Fruit fly (Drosophila melanogaster) whole organism, wandering third instar larva: ENCODE results near the gene CG13405.
A peak's percentile ranks its signal among the peaks of the same experiment; 100 is the strongest.

Source experiments
- Abd-B ChIP-seq: fragments of >200 bp; optimal IDR thresholded peaks from 2 replicates; lab custom pipeline; 2017; ENCODE audit warnings: missing biosample characterization, missing genetic modification characterization
- CG32264 ChIP-seq: fragments of 200-800 bp; sonication (Bioruptor generic); optimal IDR thresholded peaks from 2 replicates; lab custom pipeline; 2016; ENCODE audit warnings: missing biosample characterization, missing genetic modification characterization
- CG9705 ChIP-seq: fragments of 200-800 bp; sonication (Bioruptor generic); optimal IDR thresholded peaks from 2 replicates; lab custom pipeline; 2018; ENCODE audit warnings: missing biosample characterization, mild to moderate bottlenecking, missing genetic modification characterization
- CrebA ChIP-seq: fragments of 200-800 bp; sonication (Bioruptor generic); optimal IDR thresholded peaks from 2 replicates; lab custom pipeline; 2016; ENCODE audit warnings: missing biosample characterization, mild to moderate bottlenecking, missing genetic modification characterization, borderline replicate concordance
- Dfd ChIP-seq: fragments of >200 bp; optimal IDR thresholded peaks from 2 replicates; lab custom pipeline; 2017; ENCODE audit warnings: missing biosample characterization, missing genetic modification characterization
- Dif ChIP-seq: fragments of 200-275, 200-300 bp; sonication (Bioruptor generic); optimal IDR thresholded peaks from 2 replicates; lab custom pipeline; 2018; ENCODE audit warnings: missing biosample characterization, missing genetic modification characterization; ENCODE audit not compliant: partially characterized antibody
- GATAd ChIP-seq: sonication (Bioruptor generic); optimal IDR thresholded peaks from 2 replicates; lab custom pipeline; 2016; ENCODE audit warnings: missing biosample characterization, missing genetic modification characterization
- HLH106 ChIP-seq: fragments of 200-800 bp; optimal IDR thresholded peaks from 3 replicates; lab custom pipeline; 2019; ENCODE audit warnings: missing biosample characterization, mild to moderate bottlenecking, missing genetic modification characterization, moderate library complexity
- Hnf4 ChIP-seq: fragments of 200-800 bp; sonication (Bioruptor generic); optimal IDR thresholded peaks from 2 replicates; lab custom pipeline; 2016; ENCODE audit warnings: missing biosample characterization, mild to moderate bottlenecking, missing genetic modification characterization
- Hr83 ChIP-seq: fragments of 200-300 bp; sonication (Bioruptor generic); optimal IDR thresholded peaks from 2 replicates; lab custom pipeline; 2016; ENCODE audit warnings: missing biosample characterization, mild to moderate bottlenecking, missing genetic modification characterization, moderate library complexity; ENCODE audit not compliant: poor library complexity, severe bottlenecking
- Mio ChIP-seq: sonication (Bioruptor generic); optimal IDR thresholded peaks from 2 replicates; lab custom pipeline; 2016; ENCODE audit warnings: missing biosample characterization, missing genetic modification characterization
- N ChIP-seq: fragments of >200 bp; optimal IDR thresholded peaks from 2 replicates; lab custom pipeline; 2018; ENCODE audit warnings: missing biosample characterization, missing external identifiers, missing genetic modification characterization
- OdsH ChIP-seq: fragments of 200-800 bp; sonication (Bioruptor generic); optimal IDR thresholded peaks from 2 replicates; lab custom pipeline; 2016; ENCODE audit warnings: missing biosample characterization, mild to moderate bottlenecking, missing genetic modification characterization
- Rel ChIP-seq, 2 experiments: fragments of 200-800 bp; sonication (Bioruptor generic) in 1 of 2; optimal IDR thresholded peaks; 2 replicates in 1 of 2; 3 replicates in 1 of 2; lab custom pipeline; 2016 to 2019; ENCODE audit warnings: mild to moderate bottlenecking in 2 of 2, missing biosample characterization in 2 of 2, missing genetic modification characterization in 2 of 2, moderate library complexity in 1 of 2
- br ChIP-seq: fragments of 200-800 bp; sonication (Bioruptor generic); optimal IDR thresholded peaks from 2 replicates; lab custom pipeline; 2016; ENCODE audit warnings: missing biosample characterization, missing genetic modification characterization
- dl ChIP-seq, 2 experiments: fragments of 175-275, 200-275 bp in 1 of 2; fragments of 200-275 bp in 1 of 2; sonication (Bioruptor generic); optimal IDR thresholded peaks; lab custom pipeline; 2018; ENCODE audit warnings: mild to moderate bottlenecking in 2 of 2, missing biosample characterization in 2 of 2, missing genetic modification characterization in 2 of 2, moderate library complexity in 2 of 2; ENCODE audit not compliant: partially characterized antibody in 2 of 2, insufficient read depth in 1 of 2
- ey ChIP-seq: fragments of 200-800 bp; sonication (Bioruptor generic); optimal IDR thresholded peaks from 2 replicates; lab custom pipeline; 2016; ENCODE audit warnings: missing biosample characterization, missing genetic modification characterization
- foxo ChIP-seq, 2 experiments: fragments of 200-800 bp; sonication (Bioruptor generic); optimal IDR thresholded peaks; 2 replicates in 1 of 2; 3 replicates in 1 of 2; lab custom pipeline; 2016 to 2017; ENCODE audit warnings: missing biosample characterization in 2 of 2, missing genetic modification characterization in 2 of 2
- fru ChIP-seq: fragments of 200-800 bp; sonication (Bioruptor generic); optimal IDR thresholded peaks from 3 replicates; lab custom pipeline; 2016; ENCODE audit warnings: missing biosample characterization, mild to moderate bottlenecking, missing genetic modification characterization
- h ChIP-seq: fragments of 200-800 bp; sonication (Bioruptor generic); optimal IDR thresholded peaks from 3 replicates; lab custom pipeline; 2016; ENCODE audit warnings: missing biosample characterization, mild to moderate bottlenecking, missing genetic modification characterization
- jim ChIP-seq: fragments of 175-275, 200-325 bp; sonication (Bioruptor generic); optimal IDR thresholded peaks from 2 replicates; lab custom pipeline; 2016; ENCODE audit warnings: missing biosample characterization, mild to moderate bottlenecking, missing genetic modification characterization
- lola ChIP-seq: fragments of >200 bp; optimal IDR thresholded peaks from 2 replicates; lab custom pipeline; 2017; ENCODE audit warnings: missing biosample characterization, missing genetic modification characterization
- pan ChIP-seq: fragments of >200 bp; optimal IDR thresholded peaks from 2 replicates; lab custom pipeline; 2017
- psq ChIP-seq: fragments of 200-800 bp; sonication (Bioruptor generic); optimal IDR thresholded peaks from 3 replicates; lab custom pipeline; 2017; ENCODE audit warnings: missing biosample characterization, mild to moderate bottlenecking, missing genetic modification characterization, moderate library complexity
- rgr ChIP-seq: fragments of 200-800 bp; sonication (Bioruptor generic); optimal IDR thresholded peaks from 3 replicates; lab custom pipeline; 2016; ENCODE audit warnings: missing biosample characterization, mild to moderate bottlenecking, missing genetic modification characterization
- sage ChIP-seq: fragments of 200-800 bp; sonication (Bioruptor generic); optimal IDR thresholded peaks from 2 replicates; lab custom pipeline; 2016; ENCODE audit warnings: missing biosample characterization, mild to moderate bottlenecking, missing genetic modification characterization
- sv ChIP-seq: fragments of 200-800 bp; sonication (Bioruptor generic); optimal IDR thresholded peaks from 3 replicates; lab custom pipeline; 2016; ENCODE audit warnings: missing biosample characterization, missing genetic modification characterization
- usp ChIP-seq: fragments of >200 bp; optimal IDR thresholded peaks from 2 replicates; lab custom pipeline; 2017; ENCODE audit warnings: missing biosample characterization, missing genetic modification characterization

CG13405 gene

dm6 chr3L:40147-40875 lies 34.8 kb downstream of the CG13405 start:
- TF ChIP-seq h (GFP tag; lab: Kevin White, UChicago) (peak; percentile 68), Hnf4 (GFP tag; lab: Kevin White, UChicago) (no peak)

- TF ChIP-seq CG32264 (GFP tag; lab: Kevin White, UChicago) (no peak), HLH106 (tag; lab: Kevin White, UChicago) (no peak), Mio (GFP tag; lab: Kevin White, UChicago) (no peak)
- TF ChIP-seq, all 38 proteins: peak for 0
Measured at dm6 chr3L:37965-38364, 37.2 kb downstream of the CG13405 start.

- TF ChIP-seq N (GFP tag; lab: Kevin White, UChicago) (no peak), CG9705 (GFP tag; lab: Kevin White, UChicago) (no peak), OdsH (no peak), Abd-B (GFP tag; lab: Kevin White, UChicago) (no peak), Dif (no peak), dl (GFP tag; optimal IDR thresholded peaks at IDR 0.05; lab: Kevin White, UChicago; ENCODE audit: insufficient read depth in 1 of 2, partially characterized antibody in 2 of 2) (no peak), Rel (GFP tag; optimal IDR thresholded peaks at IDR 0.05; lab: Kevin White, UChicago) (no peak), Rel (tag; optimal IDR thresholded peaks at IDR 0.05; lab: Kevin White, UChicago) (no peak), sage (no peak), Mio (GFP tag; lab: Kevin White, UChicago) (no peak), br (no peak), pan (lab: Kevin White, UChicago) (no peak), CrebA (GFP tag; lab: Kevin White, UChicago) (no peak), rgr (no peak), jim (GFP tag; lab: Kevin White, UChicago) (no peak)
Measured at dm6 chr3L:34650-35049, 40.5 kb downstream of the CG13405 start.

- TF ChIP-seq dl (GFP tag; optimal IDR thresholded peaks at IDR 0.05; lab: Kevin White, UChicago; ENCODE audit: insufficient read depth in 1 of 2, partially characterized antibody in 2 of 2) (no peak), Dfd (GFP tag; lab: Kevin White, UChicago) (no peak), h (GFP tag; lab: Kevin White, UChicago) (no peak), GATAd (GFP tag; lab: Kevin White, UChicago) (no peak), usp (GFP tag; lab: Kevin White, UChicago) (no peak), Rel (GFP tag; optimal IDR thresholded peaks at IDR 0.05; lab: Kevin White, UChicago) (no peak), Rel (tag; optimal IDR thresholded peaks at IDR 0.05; lab: Kevin White, UChicago) (no peak), psq (GFP tag; lab: Kevin White, UChicago) (no peak)
Measured at dm6 chr3L:29658-30262, 45.4 kb downstream of the CG13405 start.

- TF ChIP-seq Hnf4 (GFP tag; lab: Kevin White, UChicago), result no peak
- TF ChIP-seq HLH106 (tag; lab: Kevin White, UChicago), result no peak
- no peak for TF ChIP-seq sv (GFP tag; lab: Kevin White, UChicago)
- no peak for TF ChIP-seq h (GFP tag; lab: Kevin White, UChicago)
- no peak for TF ChIP-seq GATAd (GFP tag; lab: Kevin White, UChicago)
- TF ChIP-seq br, result no peak
- TF ChIP-seq pan (lab: Kevin White, UChicago), result no peak
- no peak for TF ChIP-seq Dfd (GFP tag; lab: Kevin White, UChicago)
- no peak for TF ChIP-seq fru (GFP tag; lab: Kevin White, UChicago)
- no peak for TF ChIP-seq CG9705 (GFP tag; lab: Kevin White, UChicago)
Measured at dm6 chr3L:26690-27271, 48.4 kb downstream of the CG13405 start.

- TF ChIP-seq dl (GFP tag; optimal IDR thresholded peaks at IDR 0.05; lab: Kevin White, UChicago; ENCODE audit: insufficient read depth in 1 of 2, partially characterized antibody in 2 of 2), result no peak
- no peak for TF ChIP-seq Dfd (GFP tag; lab: Kevin White, UChicago)
- TF ChIP-seq CG32264 (GFP tag; lab: Kevin White, UChicago), result no peak
- no peak for TF ChIP-seq fru (GFP tag; lab: Kevin White, UChicago)
- no peak for TF ChIP-seq Hr83 (GFP tag; lab: Kevin White, UChicago)
- no peak for TF ChIP-seq sv (GFP tag; lab: Kevin White, UChicago)
- TF ChIP-seq jim (GFP tag; lab: Kevin White, UChicago), result no peak
- no peak for TF ChIP-seq foxo (GFP tag; optimal IDR thresholded peaks at IDR 0.05; lab: Kevin White, UChicago)
- TF ChIP-seq Mio (GFP tag; lab: Kevin White, UChicago), result no peak
- TF ChIP-seq Hnf4 (GFP tag; lab: Kevin White, UChicago), result no peak
- no peak for TF ChIP-seq lola (GFP tag; lab: Kevin White, UChicago)
- no peak for TF ChIP-seq ey (GFP tag; lab: Kevin White, UChicago)
Measured at dm6 chr3L:25950-26349, 49.2 kb downstream of the CG13405 start.
